Worm (Caenorhabditis elegans): ENCODE data around the gene Y61A9LA.12.
A peak's percentile ranks its signal among the peaks of the same experiment; 100 is the strongest.
"Not testable (repeated sequence)": the region's sequence is repeated elsewhere in the genome, so short reads cannot be mapped to it uniquely, and the experiment has no call there.

Gene Y61A9LA.12

DNA sequence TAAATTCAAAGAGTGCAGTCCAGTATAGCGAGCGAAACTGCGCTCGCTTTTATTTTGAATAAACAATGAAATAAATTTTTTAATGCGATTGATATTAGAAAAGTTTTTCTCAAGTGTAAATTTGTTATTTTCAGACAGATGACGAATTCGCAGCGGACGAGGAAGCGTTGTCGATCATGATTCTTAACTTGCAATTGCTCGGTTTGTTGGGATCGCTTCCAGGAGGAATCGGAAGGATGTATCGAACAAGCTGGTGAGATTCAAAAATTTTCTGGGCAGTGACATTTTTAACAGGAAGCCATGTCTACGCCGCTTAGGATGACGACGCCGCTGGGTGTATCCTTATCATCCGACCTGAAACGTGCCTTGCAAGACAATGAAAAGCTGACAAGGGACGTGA, at the start of gene Y61A9LA.12:
Gene Y61A9LA.12 (plus strand): TSS at position 301 of the 400 bp plus-strand sequence.
- not testable (repeated sequence) for TF ChIP-seq ztf-29 (GFP tag; IDR thresholded peaks at IDR 0.05); cog-1 (tag; optimal IDR thresholded peaks at IDR 0.05); klf-2 (GFP tag; conservative IDR thresholded peaks at IDR 0.05)

DNA sequence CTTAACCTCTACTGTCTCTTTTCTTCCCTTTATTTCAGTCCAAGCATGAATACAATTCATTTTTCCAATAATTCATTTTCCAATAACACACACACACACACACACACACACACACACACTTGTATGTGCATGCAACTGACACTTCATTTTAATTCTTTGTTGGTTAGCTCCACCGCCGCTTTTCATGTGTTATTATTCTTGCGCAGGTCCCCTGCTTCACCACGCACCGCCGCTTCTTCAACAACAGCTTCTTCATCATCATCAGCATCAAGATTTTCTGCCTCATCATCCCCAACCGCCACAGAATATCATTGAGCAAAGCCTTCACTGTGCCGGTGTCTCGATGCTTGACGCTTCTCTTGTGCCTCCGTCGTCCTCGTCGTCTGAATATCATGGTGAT, 49.2 kb upstream of the Y61A9LA.12 start:
- TF ChIP-seq med-1 (GFP tag; optimal IDR thresholded peaks at IDR 0.05; ENCODE audit: insufficient read depth) (no peak), cog-1 (tag; optimal IDR thresholded peaks at IDR 0.05) (no peak), ztf-29 (GFP tag; IDR thresholded peaks at IDR 0.05) (no peak)

DNA sequence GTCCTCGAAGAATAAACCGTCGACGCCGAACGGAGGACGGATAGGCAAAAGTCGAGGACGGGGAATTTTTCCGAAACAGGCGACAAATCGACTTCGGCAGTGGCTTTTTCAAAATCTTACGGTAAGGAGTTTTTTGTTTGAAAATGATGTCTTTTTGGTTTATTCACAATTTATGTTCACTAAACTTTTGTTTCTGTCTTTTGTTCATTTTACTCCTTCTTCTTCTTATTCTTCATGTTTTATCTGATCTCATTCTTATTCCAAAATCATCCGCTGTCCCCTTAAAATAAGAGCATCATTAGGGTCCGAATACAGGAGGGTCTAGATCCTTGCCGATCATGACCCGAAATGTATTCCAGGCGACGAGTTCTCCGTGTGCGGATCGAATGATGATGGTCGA, 48.7 kb upstream of the Y61A9LA.12 start:
- TF ChIP-seq ref-1 (GFP tag; conservative IDR thresholded peaks at IDR 0.05) (no peak), ztf-23 (GFP tag; IDR thresholded peaks at IDR 0.05) (no peak), tab-1 (GFP tag; IDR thresholded peaks at IDR 0.05) (no peak), cog-1 (tag; optimal IDR thresholded peaks at IDR 0.05) (no peak), med-1 (GFP tag; optimal IDR thresholded peaks at IDR 0.05; ENCODE audit: insufficient read depth) (no peak), ztf-29 (GFP tag; IDR thresholded peaks at IDR 0.05) (no peak), T22C8.4 (GFP tag; IDR thresholded peaks at IDR 0.05) (no peak), klf-2 (GFP tag; conservative IDR thresholded peaks at IDR 0.05) (no peak), flt-1 (GFP tag; IDR thresholded peaks at IDR 0.05) (no peak)

DNA sequence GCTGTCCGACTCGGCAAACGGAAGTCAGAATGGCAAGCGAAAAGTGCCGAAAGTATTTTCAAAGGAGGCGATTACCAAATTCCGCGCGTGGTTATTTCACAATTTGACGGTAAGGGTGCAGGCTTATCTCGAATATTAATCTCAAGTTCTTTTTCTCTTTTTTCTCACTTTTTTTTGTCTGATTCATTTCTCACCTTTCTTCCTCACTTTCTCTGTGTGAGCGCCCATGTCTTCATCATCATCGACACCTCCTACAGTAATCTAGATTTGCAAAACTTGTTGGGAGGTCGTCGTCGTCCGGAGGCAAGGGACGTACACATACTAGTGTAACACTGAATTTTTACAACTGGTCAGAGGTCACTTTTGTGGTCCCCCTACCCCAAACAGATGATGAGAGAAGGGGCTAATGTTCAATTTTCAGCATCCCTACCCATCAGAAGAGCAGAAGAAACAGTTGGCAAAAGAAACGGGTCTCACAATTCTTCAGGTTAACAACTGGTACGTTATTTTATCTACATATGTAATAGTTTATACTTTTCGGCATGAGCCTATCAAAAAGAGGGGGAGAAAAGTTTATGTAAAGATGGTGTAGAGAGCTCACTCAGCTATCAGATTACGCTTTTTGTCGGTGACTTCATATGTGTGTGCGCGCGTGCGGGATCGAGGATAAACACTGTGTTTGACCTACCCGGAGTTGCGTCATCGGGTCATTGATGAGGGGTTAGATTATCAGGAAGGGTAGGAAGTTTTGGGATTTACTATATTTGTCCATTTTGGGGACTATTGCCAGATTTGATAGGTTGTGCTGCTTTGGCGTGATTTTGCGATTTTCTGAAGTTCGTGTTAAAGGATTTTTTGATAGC, 48.0 kb upstream of the Y61A9LA.12 start:
- TF ChIP-seq klf-2 (GFP tag; conservative IDR thresholded peaks at IDR 0.05) (no peak), ref-1 (GFP tag; conservative IDR thresholded peaks at IDR 0.05) (no peak), flt-1 (GFP tag; IDR thresholded peaks at IDR 0.05) (no peak), ztf-29 (GFP tag; IDR thresholded peaks at IDR 0.05) (no peak), med-1 (GFP tag; optimal IDR thresholded peaks at IDR 0.05; ENCODE audit: insufficient read depth) (no peak)

ce11 chrV:4506681-4507080, 47.0 kb upstream of the Y61A9LA.12 start:
- TF ChIP-seq med-1 (GFP tag; optimal IDR thresholded peaks at IDR 0.05; ENCODE audit: insufficient read depth) (no peak), flt-1 (GFP tag; IDR thresholded peaks at IDR 0.05) (0 out of 2 replicates have a peak, but pooled peaks have one; percentile 7)

ce11 chrV:4507129-4507528, 46.5 kb upstream of the Y61A9LA.12 start:
- TF ChIP-seq ztf-29 (GFP tag; IDR thresholded peaks at IDR 0.05) (0 out of 2 replicates have a peak, but pooled peaks have one; percentile 32), cog-1 (tag; optimal IDR thresholded peaks at IDR 0.05) (no peak)

DNA sequence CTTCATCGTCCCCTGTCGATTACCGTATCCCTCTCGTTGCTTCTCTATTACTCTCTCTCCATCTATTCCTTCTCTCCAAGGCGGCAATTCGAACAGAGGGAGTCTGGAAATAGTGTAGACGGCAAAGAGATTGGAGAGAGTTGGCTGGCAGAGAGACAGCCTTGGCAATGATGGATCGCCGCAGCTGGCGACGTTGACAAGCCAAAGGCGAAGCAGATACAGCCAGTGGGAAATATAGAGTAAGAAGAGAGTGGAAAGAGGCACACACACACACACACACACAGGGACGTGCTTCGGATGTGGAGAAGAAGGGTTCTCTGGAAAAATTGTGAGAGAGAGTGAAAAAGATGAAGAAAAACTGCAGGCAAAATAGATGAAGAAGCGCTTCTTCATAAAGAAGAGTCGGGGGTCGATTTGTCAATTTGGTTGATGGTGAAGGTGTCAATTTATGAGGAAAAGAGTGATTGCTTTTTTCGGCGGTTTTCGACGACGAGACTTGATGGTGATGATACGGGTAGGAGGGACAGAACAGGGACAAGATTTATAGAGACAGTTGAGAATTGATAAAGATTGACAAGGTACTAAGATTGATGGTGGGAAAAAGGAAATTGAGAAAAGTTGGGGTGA, 45.7 kb upstream of the Y61A9LA.12 start:
- peak; percentile 64; the same call in 1 of the 2 replicates for TF ChIP-seq ztf-29 (GFP tag; IDR thresholded peaks at IDR 0.05)
- no peak for TF ChIP-seq T22C8.4 (GFP tag; IDR thresholded peaks at IDR 0.05)

DNA sequence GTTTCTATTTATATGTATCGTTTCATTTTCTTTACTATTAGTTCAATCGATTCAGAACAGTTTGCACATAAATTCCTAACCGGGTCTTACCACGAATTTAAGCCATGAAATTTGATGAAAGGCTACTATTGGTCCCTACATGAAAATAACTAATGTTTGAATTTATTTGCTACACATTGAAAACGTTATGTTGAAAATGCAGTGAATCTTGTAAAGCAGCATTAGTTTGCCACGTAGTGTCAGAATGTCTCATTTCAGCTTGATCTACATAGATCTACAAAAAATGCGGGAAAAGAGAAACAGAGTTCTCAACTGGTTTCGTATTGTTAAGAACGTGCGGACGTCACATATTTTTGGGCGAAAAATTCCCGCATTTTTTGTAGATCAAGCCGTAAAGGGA, 44.9 kb upstream of the Y61A9LA.12 start:
- TF ChIP-seq tab-1 (GFP tag; IDR thresholded peaks at IDR 0.05) (no peak), cog-1 (tag; optimal IDR thresholded peaks at IDR 0.05) (no peak), ref-1 (GFP tag; conservative IDR thresholded peaks at IDR 0.05) (no peak), T22C8.4 (GFP tag; IDR thresholded peaks at IDR 0.05) (no peak), flt-1 (GFP tag; IDR thresholded peaks at IDR 0.05) (no peak), ztf-23 (GFP tag; IDR thresholded peaks at IDR 0.05) (no peak), med-1 (GFP tag; optimal IDR thresholded peaks at IDR 0.05; ENCODE audit: insufficient read depth) (no peak), ztf-29 (GFP tag; IDR thresholded peaks at IDR 0.05) (no peak)

DNA sequence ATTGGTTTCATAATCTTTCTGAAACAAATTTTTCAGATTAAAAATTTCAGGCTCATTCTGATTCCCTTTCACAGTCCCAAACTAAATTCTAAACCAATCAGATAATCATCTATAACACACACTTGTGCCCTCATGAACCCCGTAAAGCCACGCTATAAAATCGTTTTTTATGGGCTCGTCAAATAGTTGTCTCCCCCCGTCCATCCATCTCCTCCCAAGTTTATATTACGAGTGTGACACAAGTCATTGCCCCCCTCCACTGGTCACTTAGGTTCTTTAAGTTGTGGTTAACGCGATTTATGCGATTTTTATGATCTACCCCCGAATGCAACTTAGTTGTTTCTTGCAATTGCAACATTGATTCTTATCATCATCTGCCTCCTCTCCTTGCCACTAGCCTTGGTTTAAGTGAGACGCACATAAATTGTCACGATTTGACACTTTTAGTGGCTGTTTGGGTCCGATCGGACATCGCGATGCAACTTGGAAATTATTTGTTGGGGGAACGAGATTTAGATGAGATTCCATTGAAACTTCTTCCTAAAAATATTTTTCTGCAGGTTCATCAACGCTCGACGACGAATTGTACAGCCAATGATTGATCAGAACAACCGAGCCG, 44.2 kb upstream of the Y61A9LA.12 start:
- no peak for TF ChIP-seq klf-2 (GFP tag; conservative IDR thresholded peaks at IDR 0.05)
- TF ChIP-seq med-1 (GFP tag; optimal IDR thresholded peaks at IDR 0.05; ENCODE audit: insufficient read depth), result no peak
- no peak for TF ChIP-seq ref-1 (GFP tag; conservative IDR thresholded peaks at IDR 0.05)
- no peak for TF ChIP-seq tab-1 (GFP tag; IDR thresholded peaks at IDR 0.05)
- no peak for TF ChIP-seq T22C8.4 (GFP tag; IDR thresholded peaks at IDR 0.05)
- no peak for TF ChIP-seq ztf-23 (GFP tag; IDR thresholded peaks at IDR 0.05)
- no peak for TF ChIP-seq ztf-29 (GFP tag; IDR thresholded peaks at IDR 0.05)
- no peak for TF ChIP-seq flt-1 (GFP tag; IDR thresholded peaks at IDR 0.05)
- no peak for TF ChIP-seq cog-1 (tag; optimal IDR thresholded peaks at IDR 0.05)

ce11 chrV:4510351-4510750, 43.3 kb upstream of the Y61A9LA.12 start:
- TF ChIP-seq tab-1 (GFP tag; IDR thresholded peaks at IDR 0.05) (peak; percentile 27; the same call in 1 of the 2 replicates), flt-1 (GFP tag; IDR thresholded peaks at IDR 0.05) (no peak), ztf-29 (GFP tag; IDR thresholded peaks at IDR 0.05) (0 out of 2 replicates have a peak, but pooled peaks have one; percentile 15)

All from whole organism, midembryonic.